Fruit fly (Drosophila melanogaster) whole organism: Measurements from ENCODE around the gene CG17819.

Experiments
- CG8478 ChIP-seq: fragments of >200 bp; optimal IDR thresholded peaks from 2 replicates; lab custom pipeline; 2018; ENCODE audit warnings: inconsistent platforms
- Dll ChIP-seq: fragments of >200 bp; optimal IDR thresholded peaks from 2 replicates; lab custom pipeline; 2017
- EcR ChIP-seq, 2 experiments: fragments of >200 bp; optimal IDR thresholded peaks; 2 replicates each; lab custom pipeline; 2017; ENCODE audit warnings: missing biosample characterization in 2 of 2, missing genetic modification characterization in 2 of 2, missing genetic modification reagents in 2 of 2
- pan ChIP-seq: fragments of >200 bp; optimal IDR thresholded peaks from 2 replicates; lab custom pipeline; 2017
- psq ChIP-seq: fragments of >200 bp; optimal IDR thresholded peaks from 2 replicates; lab custom pipeline; 2017
- usp ChIP-seq: fragments of >200 bp; optimal IDR thresholded peaks from 2 replicates; lab custom pipeline; 2017; ENCODE audit warnings: missing biosample characterization, missing genetic modification characterization, mixed read lengths

- TF ChIP-seq EcR (GFP tag; optimal IDR thresholded peaks at IDR 0.05; lab: Kevin White, UChicago) = no peak
- no peak for TF ChIP-seq CG8478 (lab: Kevin White, UChicago)
- TF ChIP-seq Dll (lab: Kevin White, UChicago) = no peak
- no peak for TF ChIP-seq usp
- no peak for TF ChIP-seq psq (lab: Kevin White, UChicago)
- no peak for TF ChIP-seq pan (lab: Kevin White, UChicago)
These were observed 31.6 kb upstream of the CG17819 start for dm6 chr3R:21916987-21917386.
